Worm (Caenorhabditis elegans): ENCODE data around the gene maph-1.3.

DNA sequence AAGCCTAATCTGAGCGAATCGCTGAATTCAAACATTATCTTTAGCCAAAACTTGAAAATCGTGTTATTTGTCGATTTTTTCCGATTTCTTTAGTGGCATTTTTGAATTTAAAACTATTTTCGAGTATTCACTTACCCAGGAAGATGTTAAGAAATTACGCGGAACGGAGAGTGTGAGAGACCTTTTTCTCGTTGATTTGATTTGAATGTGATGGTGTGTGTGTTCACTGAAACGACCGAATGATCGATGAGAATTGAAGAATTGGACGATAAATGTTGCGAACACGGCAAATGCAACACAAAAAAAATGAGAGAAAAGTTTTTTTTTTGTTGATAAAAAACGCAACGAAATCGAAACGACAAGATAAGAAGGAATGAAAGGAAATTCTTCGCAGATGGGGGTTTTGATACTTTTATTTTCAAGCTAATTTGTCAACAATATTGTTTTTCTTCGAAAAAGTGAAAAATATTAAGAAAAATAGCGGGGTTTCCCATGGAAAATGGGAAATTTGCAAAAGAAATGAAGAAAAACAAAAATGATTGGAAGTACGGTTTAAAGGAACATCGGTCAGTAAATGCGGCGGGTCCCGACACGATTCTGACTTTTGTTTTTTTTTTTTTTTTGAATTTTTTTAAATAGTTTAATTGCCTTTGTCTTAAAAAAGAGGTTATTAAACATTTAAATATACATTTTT is 44.3 kb upstream of the maph-1.3 start, which contains the start of gene mtm-3:
- TF ChIP-seq lin-13 (GFP tag; optimal IDR thresholded peaks at IDR 0.05) = no peak
- TF ChIP-seq dmd-4 (tag; optimal IDR thresholded peaks at IDR 0.05) = no peak
- no peak for TF ChIP-seq ztf-11 (tag; optimal IDR thresholded peaks at IDR 0.05)
- no peak for TF ChIP-seq unc-62 (GFP tag; optimal IDR thresholded peaks at IDR 0.05)
- TF ChIP-seq zag-1 (tag; optimal IDR thresholded peaks at IDR 0.05) = no peak
- no peak for TF ChIP-seq unc-39 (tag; optimal IDR thresholded peaks at IDR 0.05)
- no peak for TF ChIP-seq nhr-12 (tag; optimal IDR thresholded peaks at IDR 0.05)
- no peak for TF ChIP-seq nhr-129 (tag; optimal IDR thresholded peaks at IDR 0.05)
- no peak for TF ChIP-seq mdl-1 (tag; optimal IDR thresholded peaks at IDR 0.05)
- TF ChIP-seq nhr-237 (tag; optimal IDR thresholded peaks at IDR 0.05) = no peak
- TF ChIP-seq alr-1 (tag; optimal IDR thresholded peaks at IDR 0.05) = no peak
- no peak for TF ChIP-seq skn-1 (tag; optimal IDR thresholded peaks at IDR 0.05)

Measured in whole organism, L2 larva.